Worm (Caenorhabditis elegans) whole organism, midembryonic: ENCODE results near the gene ZK637.12.

Source experiments
- T22C8.4 ChIP-seq: fragments of 200-800 bp; sonication (Bioruptor generic); IDR thresholded peaks from 2 replicates; pipeline ENCODE4 v1.3.6; 2022; ENCODE audit warnings: missing genetic modification characterization, missing compliant biosample characterization
- cog-1 ChIP-seq: sonication (generic microtip); optimal IDR thresholded peaks from 2 replicates; lab custom pipeline; 2016; ENCODE audit warnings: missing genetic modification characterization, missing compliant biosample characterization
- flt-1 ChIP-seq: fragments of 200-800 bp; sonication (Bioruptor generic); IDR thresholded peaks from 2 replicates; pipeline ENCODE4 v1.3.6; 2022; ENCODE audit warnings: missing genetic modification characterization, missing compliant biosample characterization
- klf-2 ChIP-seq: fragments of 200-800 bp; sonication (Bioruptor generic); conservative IDR thresholded peaks from 2 replicates; pipeline ENCODE4 v1.3.6; 2022; ENCODE audit warnings: missing genetic modification reagents, missing genetic modification characterization, missing compliant biosample characterization
- med-1 ChIP-seq: sonication (generic microtip); optimal IDR thresholded peaks from 2 replicates; lab custom pipeline; 2017; ENCODE audit warnings: missing genetic modification characterization, mild to moderate bottlenecking, missing compliant biosample characterization, antibody characterized with exemption, missing genetic modification reagents; ENCODE audit not compliant: insufficient read depth
- ref-1 ChIP-seq: fragments of 200-800 bp; sonication (Bioruptor generic); conservative IDR thresholded peaks from 2 replicates; pipeline ENCODE4 v1.3.6; 2022; ENCODE audit warnings: missing genetic modification reagents, missing genetic modification characterization, missing compliant biosample characterization
- tab-1 ChIP-seq: fragments of 200-800 bp; sonication (Bioruptor generic); IDR thresholded peaks from 2 replicates; pipeline ENCODE4 v1.3.6; 2022; ENCODE audit warnings: missing genetic modification characterization, missing compliant biosample characterization
- ztf-23 ChIP-seq: fragments of 200-800 bp; sonication (Bioruptor generic); IDR thresholded peaks from 2 replicates; pipeline ENCODE4 v1.3.6; 2022; ENCODE audit warnings: missing genetic modification reagents, missing genetic modification characterization, missing compliant biosample characterization
- ztf-29 ChIP-seq: fragments of 200-800 bp; sonication (Bioruptor generic); IDR thresholded peaks from 2 replicates; pipeline ENCODE4 v1.3.6; 2022; ENCODE audit warnings: missing genetic modification reagents, missing genetic modification characterization, missing compliant biosample characterization

The ZK637.12 gene

ce11 chrIII:8946285-8946684, 22.2 kb downstream of the ZK637.12 start:
- TF ChIP-seq med-1 (no peak), tab-1 (no peak), ztf-23 (GFP tag; lab: Robert Waterston, UW) (no peak), ztf-29 (GFP tag; lab: Robert Waterston, UW) (no peak), T22C8.4 (GFP tag; lab: Robert Waterston, UW) (no peak), flt-1 (GFP tag; lab: Robert Waterston, UW) (no peak), cog-1 (no peak), klf-2 (GFP tag; lab: Robert Waterston, UW) (no peak), ref-1 (no peak)

- TF ChIP-seq ztf-23 (GFP tag; lab: Robert Waterston, UW), result no peak
- no peak for TF ChIP-seq ref-1
- TF ChIP-seq klf-2 (GFP tag; lab: Robert Waterston, UW), result no peak
- no peak for TF ChIP-seq med-1
- TF ChIP-seq ztf-29 (GFP tag; lab: Robert Waterston, UW), result no peak
- no peak for TF ChIP-seq T22C8.4 (GFP tag; lab: Robert Waterston, UW)
- no peak for TF ChIP-seq flt-1 (GFP tag; lab: Robert Waterston, UW)
- TF ChIP-seq tab-1, result no peak
- TF ChIP-seq cog-1, result no peak
Observed at ce11 chrIII:8949147-8949546, 25.1 kb downstream of the ZK637.12 start.

- no peak for TF ChIP-seq klf-2 (GFP tag; lab: Robert Waterston, UW)
- TF ChIP-seq ztf-23 (GFP tag; lab: Robert Waterston, UW), result no peak
- TF ChIP-seq ref-1, result no peak
- no peak for TF ChIP-seq T22C8.4 (GFP tag; lab: Robert Waterston, UW)
- no peak for TF ChIP-seq med-1
- no peak for TF ChIP-seq ztf-29 (GFP tag; lab: Robert Waterston, UW)
- no peak for TF ChIP-seq tab-1
- no peak for TF ChIP-seq flt-1 (GFP tag; lab: Robert Waterston, UW)
- TF ChIP-seq cog-1, result no peak
Observed at ce11 chrIII:8955536-8955935, 31.5 kb downstream of the ZK637.12 start.

ce11 chrIII:8956146-8956646, 32.2 kb downstream of the ZK637.12 start, which contains the start of the genes ZK643.5 and ZK643.2:
ZK643.5 (minus strand) TSS chrIII:8956196.
ZK643.2 (plus strand) TSS chrIII:8956540.
- peak; percentile 99 for TF ChIP-seq T22C8.4 (GFP tag; lab: Robert Waterston, UW)
- no peak for TF ChIP-seq ztf-29 (GFP tag; lab: Robert Waterston, UW)

- no peak for TF ChIP-seq ref-1
- no peak for TF ChIP-seq klf-2 (GFP tag; lab: Robert Waterston, UW)
- no peak for TF ChIP-seq ztf-29 (GFP tag; lab: Robert Waterston, UW)
- no peak for TF ChIP-seq cog-1
- TF ChIP-seq T22C8.4 (GFP tag; lab: Robert Waterston, UW), result no peak
- TF ChIP-seq ztf-23 (GFP tag; lab: Robert Waterston, UW), result no peak
Observed at ce11 chrIII:8960664-8961063, 36.6 kb downstream of the ZK637.12 start, which contains the start of gene ZK643.6. ZK643.6 (minus strand) TSS chrIII:8960764.

- no peak for TF ChIP-seq cog-1
Observed at ce11 chrIII:8961993-8962392, 38.0 kb downstream of the ZK637.12 start, which contains the start of gene grl-25. grl-25 (plus strand) TSS chrIII:8962293.

ce11 chrIII:8962475-8962874, 38.4 kb downstream of the ZK637.12 start:
- TF ChIP-seq klf-2 (GFP tag; lab: Robert Waterston, UW), result no peak
- no peak for TF ChIP-seq flt-1 (GFP tag; lab: Robert Waterston, UW)
- TF ChIP-seq ztf-29 (GFP tag; lab: Robert Waterston, UW), result no peak
- no peak for TF ChIP-seq T22C8.4 (GFP tag; lab: Robert Waterston, UW)

ce11 chrIII:8964684-8965283, 40.7 kb downstream of the ZK637.12 start:
- TF ChIP-seq klf-2 (GFP tag; lab: Robert Waterston, UW) (no peak), ztf-23 (GFP tag; lab: Robert Waterston, UW) (0 out of 2 replicates have a peak, but pooled peaks have one; percentile 55)

- TF ChIP-seq med-1 (no peak), cog-1 (no peak), ztf-23 (GFP tag; lab: Robert Waterston, UW) (no peak), ztf-29 (GFP tag; lab: Robert Waterston, UW) (no peak), flt-1 (GFP tag; lab: Robert Waterston, UW) (no peak), ref-1 (no peak), klf-2 (GFP tag; lab: Robert Waterston, UW) (no peak), tab-1 (no peak), T22C8.4 (GFP tag; lab: Robert Waterston, UW) (no peak)
Observed at ce11 chrIII:8967639-8968038, 43.6 kb downstream of the ZK637.12 start, which contains the start of the genes bud-13 and rpap-2. bud-13 (minus strand) TSS chrIII:8967727. rpap-2 (plus strand) TSS chrIII:8967967.

- TF ChIP-seq med-1 (peak; percentile 54), klf-2 (GFP tag; lab: Robert Waterston, UW) (no peak), flt-1 (GFP tag; lab: Robert Waterston, UW) (0 out of 2 replicates have a peak, but pooled peaks have one; percentile 47), T22C8.4 (GFP tag; lab: Robert Waterston, UW) (no peak), ztf-23 (GFP tag; lab: Robert Waterston, UW) (peak; percentile 66; the same call in 1 of the 2 replicates), cog-1 (no peak), tab-1 (peak; percentile 57; the same call in 1 of the 2 replicates), ref-1 (no peak), ztf-29 (GFP tag; lab: Robert Waterston, UW) (no peak)
Observed at ce11 chrIII:8971255-8972020, 47.4 kb downstream of the ZK637.12 start, which contains the start of the genes eif-3.D and R08D7.4. eif-3.D (minus strand) TSS chrIII:8971578. R08D7.4 (plus strand) TSS chrIII:8971892.
